Worm (Caenorhabditis elegans) whole organism, late embryonic: ENCODE measurements around the gene T19H12.6.

ENCODE experiments used
- F13H6.1 ChIP-seq: sonication (generic microtip); optimal IDR thresholded peaks from 2 replicates; lab custom pipeline; 2016; ENCODE audit warnings: missing genetic modification characterization, missing compliant biosample characterization
- elt-2 ChIP-seq: sonication (generic microtip); optimal IDR thresholded peaks from 2 replicates; lab custom pipeline; 2016; ENCODE audit warnings: missing genetic modification reagents, missing genetic modification characterization, missing compliant biosample characterization
- gmeb-2 ChIP-seq: sonication (generic microtip); optimal IDR thresholded peaks from 2 replicates; lab custom pipeline; 2016; ENCODE audit warnings: missing genetic modification characterization, inconsistent platforms, missing compliant biosample characterization
- hlh-15 ChIP-seq: sonication (generic microtip); optimal IDR thresholded peaks from 2 replicates; lab custom pipeline; 2016; ENCODE audit warnings: missing genetic modification characterization, missing compliant biosample characterization
- nhr-11 ChIP-seq: fragments of 150-350 bp; optimal IDR thresholded peaks from 2 replicates; lab custom pipeline; 2014; ENCODE audit warnings: missing biosample characterization, missing genetic modification characterization
- pha-4 ChIP-seq: fragments of 150-350 bp; optimal IDR thresholded peaks from 2 replicates; lab custom pipeline; 2018; ENCODE audit warnings: missing biosample characterization, missing genetic modification reagents, missing genetic modification characterization

- TF ChIP-seq pha-4 (tag; lab: Kevin White, UChicago) (no peak), elt-2 (tag; lab: Kevin White, UChicago) (no peak), nhr-11 (tag; lab: Kevin White, UChicago) (no peak), F13H6.1 (tag; lab: Kevin White, UChicago) (no peak), gmeb-2 (tag; lab: Kevin White, UChicago) (no peak), hlh-15 (tag; lab: Kevin White, UChicago) (no peak)
Measured at ce11 chrV:4834277-4834676, 43.2 kb downstream of the T19H12.6 start, which contains the start of gene C37H5.14.
